Worm (Caenorhabditis elegans) whole organism, L4 larva: Measurements from ENCODE around the gene H12I13.6.

Source experiments
- F49E8.2 ChIP-seq: sonication (generic microtip); optimal IDR thresholded peaks from 2 replicates; lab custom pipeline; 2016; ENCODE audit warnings: missing compliant biosample characterization, mild to moderate bottlenecking, missing genetic modification characterization, borderline replicate concordance
- T26A8.4 ChIP-seq: fragments of 200-800 bp; sonication (Bioruptor generic); IDR thresholded peaks from 2 replicates; pipeline ENCODE4 v1.3.6; 2022; ENCODE audit warnings: missing genetic modification characterization, missing compliant biosample characterization
- Y48G9A.11 ChIP-seq: fragments of 200-800 bp; sonication (Bioruptor generic); IDR thresholded peaks from 2 replicates; pipeline ENCODE4 v1.3.6; 2022; ENCODE audit warnings: missing genetic modification reagents, missing genetic modification characterization, missing compliant biosample characterization
- aha-1 ChIP-seq: fragments of 150-350 bp; peaks from one replicate; lab custom pipeline; 2014; ENCODE audit warnings: missing biosample characterization, missing genetic modification characterization
- aly-2 ChIP-seq: sonication (generic microtip); optimal IDR thresholded peaks from 2 replicates; lab custom pipeline; 2018; ENCODE audit warnings: missing biosample characterization, missing genetic modification characterization
- arid-1 ChIP-seq: fragments of 200-800 bp; sonication (Bioruptor generic); conservative IDR thresholded peaks from 2 replicates; pipeline ENCODE4 v1.3.6; 2022; ENCODE audit warnings: missing genetic modification reagents, missing genetic modification characterization, missing compliant biosample characterization
- ctbp-1 ChIP-seq: fragments of 200-800 bp; sonication (Bioruptor generic); IDR thresholded peaks from 2 replicates; pipeline ENCODE4 v1.3.6; 2022; ENCODE audit warnings: missing genetic modification reagents, missing genetic modification characterization, missing compliant biosample characterization
- dmd-8 ChIP-seq: fragments of 200-800 bp; sonication (Bioruptor generic); IDR thresholded peaks from 2 replicates; pipeline ENCODE4 v1.3.6; 2022; ENCODE audit warnings: missing genetic modification characterization, missing compliant biosample characterization
- duxl-1 ChIP-seq: sonication (generic microtip); optimal IDR thresholded peaks from 2 replicates; lab custom pipeline; 2016; ENCODE audit warnings: mild to moderate bottlenecking, missing genetic modification characterization, moderate library complexity, missing compliant biosample characterization; ENCODE audit not compliant: poor library complexity
- dve-1 ChIP-seq: sonication (generic microtip); optimal IDR thresholded peaks from 2 replicates; lab custom pipeline; 2017; ENCODE audit warnings: antibody characterized with exemption, mild to moderate bottlenecking, missing genetic modification characterization, missing compliant biosample characterization; ENCODE audit not compliant: insufficient read depth
- egl-43 ChIP-seq: fragments of 200-800 bp; sonication (Bioruptor generic); IDR thresholded peaks from 2 replicates; pipeline ENCODE4 v1.3.6; 2022; ENCODE audit warnings: missing genetic modification reagents, missing genetic modification characterization, missing compliant biosample characterization
- lin-1 ChIP-seq: fragments of 200-800 bp; sonication (Bioruptor generic); IDR thresholded peaks from 2 replicates; pipeline ENCODE4 v1.3.6; 2022; ENCODE audit warnings: missing genetic modification reagents, missing genetic modification characterization, missing compliant biosample characterization
- lin-13 ChIP-seq: fragments of 150-350 bp; optimal IDR thresholded peaks from 2 replicates; lab custom pipeline; 2014; ENCODE audit warnings: missing biosample characterization, missing genetic modification reagents, missing genetic modification characterization
- lin-29 ChIP-seq: fragments of 200-800 bp; sonication (Bioruptor generic); IDR thresholded peaks from 2 replicates; pipeline ENCODE4 v1.3.6; 2022; ENCODE audit warnings: missing genetic modification reagents, missing genetic modification characterization, missing compliant biosample characterization
- lsy-2 ChIP-seq, 2 experiments: fragments of 150-350 bp in 1 of 2; sonication (generic microtip) in 1 of 2; optimal IDR thresholded peaks; 2 replicates each; lab custom pipeline; 2014 to 2017; ENCODE audit warnings: missing biosample characterization in 2 of 2, missing genetic modification characterization in 2 of 2
- madf-9 ChIP-seq: fragments of 200-800 bp; sonication (Bioruptor generic); conservative IDR thresholded peaks from 2 replicates; pipeline ENCODE4 v1.3.6; 2022; ENCODE audit warnings: missing genetic modification reagents, missing genetic modification characterization, missing compliant biosample characterization
- mes-2 ChIP-seq: sonication (generic microtip); optimal IDR thresholded peaks from 2 replicates; lab custom pipeline; 2016; ENCODE audit warnings: missing genotype, mild to moderate bottlenecking, missing genetic modification characterization, missing compliant biosample characterization; ENCODE audit not compliant: poor library complexity, severe bottlenecking
- nhr-102 ChIP-seq: sonication (generic microtip); optimal IDR thresholded peaks from 2 replicates; lab custom pipeline; 2016; ENCODE audit warnings: mild to moderate bottlenecking, missing genetic modification characterization, moderate library complexity, missing compliant biosample characterization
- nhr-111 ChIP-seq: fragments of 200-800 bp; sonication (Bioruptor generic); optimal IDR thresholded peaks from 2 replicates; lab custom pipeline; 2018; ENCODE audit warnings: mild to moderate bottlenecking, missing genetic modification characterization, missing compliant biosample characterization
- nhr-28 ChIP-seq: fragments of 150-350 bp; optimal IDR thresholded peaks from 2 replicates; lab custom pipeline; 2014; ENCODE audit warnings: missing biosample characterization, missing genetic modification characterization
- nhr-48 ChIP-seq: sonication (generic microtip); optimal IDR thresholded peaks from 2 replicates; lab custom pipeline; 2016; ENCODE audit warnings: mild to moderate bottlenecking, missing genetic modification characterization, missing compliant biosample characterization
- pqm-1 ChIP-seq: sonication (generic microtip); optimal IDR thresholded peaks from 2 replicates; lab custom pipeline; 2017; ENCODE audit warnings: missing biosample characterization, missing genetic modification characterization
- set-16 ChIP-seq: fragments of 200-800 bp; sonication (Bioruptor generic); IDR thresholded peaks from 2 replicates; pipeline ENCODE4 v1.3.6; 2022; ENCODE audit warnings: missing genetic modification reagents, missing genetic modification characterization, missing compliant biosample characterization
- unc-130 ChIP-seq: sonication (generic microtip); optimal IDR thresholded peaks from 2 replicates; lab custom pipeline; 2016; ENCODE audit warnings: missing genetic modification reagents, missing genetic modification characterization, missing compliant biosample characterization
- unc-62 ChIP-seq, 3 experiments: fragments of 150-350 bp in 1 of 3; sonication (generic microtip); optimal IDR thresholded peaks in 2 of 3; peaks in 1 of 3; 1 replicate in 1 of 3; 2 replicates in 2 of 3; lab custom pipeline; 2014 to 2017; ENCODE audit warnings: missing biosample characterization in 3 of 3, missing genetic modification characterization in 3 of 3, missing genetic modification reagents in 3 of 3, missing genotype in 1 of 3
- zfp-2 ChIP-seq: sonication (generic microtip); optimal IDR thresholded peaks from 2 replicates; lab custom pipeline; 2016; ENCODE audit warnings: mild to moderate bottlenecking, missing genetic modification characterization, missing compliant biosample characterization
- zip-11 ChIP-seq: fragments of 200-800 bp; sonication (Bioruptor generic); IDR thresholded peaks from 2 replicates; pipeline ENCODE4 v1.3.6; 2022; ENCODE audit warnings: missing genetic modification characterization, missing compliant biosample characterization
- zip-2 ChIP-seq: fragments of 150-350 bp; optimal IDR thresholded peaks from 2 replicates; lab custom pipeline; 2014; ENCODE audit warnings: missing biosample characterization, missing genetic modification characterization

Gene H12I13.6

DNA sequence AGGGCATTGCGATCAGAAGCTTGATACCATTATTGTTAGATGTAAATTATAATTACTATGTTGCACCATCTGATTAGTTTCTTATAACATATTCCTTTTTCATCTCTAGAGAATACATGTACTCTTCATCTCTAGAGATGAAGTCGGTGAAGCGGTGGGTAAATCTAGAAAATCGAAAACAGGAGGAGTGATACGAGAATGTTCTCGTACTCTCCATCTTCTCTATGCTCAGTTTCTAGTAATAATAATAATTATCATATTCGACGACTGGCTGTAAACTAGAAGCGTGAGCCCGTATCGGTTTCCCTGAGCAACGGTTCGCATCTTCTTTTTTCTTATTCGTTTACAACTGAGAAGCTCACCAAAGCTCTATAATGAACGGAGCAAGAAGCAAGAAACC lies 30.1 kb downstream of the H12I13.6 start:
- TF ChIP-seq aha-1 (peak; percentile 90), Y48G9A.11 (no peak)

DNA sequence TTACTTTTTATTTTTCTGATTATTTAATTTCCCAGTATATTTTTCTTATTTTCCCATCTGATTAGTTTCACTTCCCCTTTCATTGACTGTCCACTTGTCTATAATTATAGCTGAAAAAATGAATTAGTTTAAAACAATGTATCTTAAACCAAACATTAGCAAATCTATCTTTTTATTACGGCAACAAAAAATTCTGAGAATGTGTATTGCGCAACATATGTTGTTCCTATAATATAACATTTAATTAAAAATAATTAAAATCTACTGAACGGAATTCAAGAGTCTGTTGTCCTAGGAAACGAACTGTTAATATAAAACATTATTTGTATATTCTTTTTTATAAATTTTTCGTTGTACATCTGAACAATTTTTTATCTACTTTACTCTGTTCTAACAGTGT lies 32.3 kb downstream of the H12I13.6 start:
- TF ChIP-seq aly-2 (tag; lab: Kevin White, UChicago) (no peak), set-16 (GFP tag; lab: Robert Waterston, UW) (no peak), mes-2 (tag; lab: Kevin White, UChicago) (no peak), lin-13 (no peak), nhr-28 (tag; lab: Kevin White, UChicago) (no peak)

- TF ChIP-seq dve-1 (tag; lab: Kevin White, UChicago) (no peak), unc-130 (GFP tag; lab: Kevin White, UChicago) (peak; percentile 70), nhr-102 (tag; lab: Kevin White, UChicago) (no peak), nhr-111 (no peak), lin-29 (no peak), lsy-2 (tag; optimal IDR thresholded peaks at IDR 0.05; lab: Kevin White, UChicago) (peak in 1 of 2 experiments; percentile 4), zip-2 (no peak), zip-11 (no peak)
These were observed 35.5 kb downstream of the H12I13.6 start, which contains the start of gene heri-1 for ce11 chrII:6113187-6113586. TSS of gene heri-1 (minus strand) at chrII:6113194.

- TF ChIP-seq T26A8.4 (0 out of 2 replicates have a peak, but pooled peaks have one; percentile 25), dve-1 (tag; lab: Kevin White, UChicago) (no peak), ctbp-1 (GFP tag; lab: Robert Waterston, UW) (0 out of 2 replicates have a peak, but pooled peaks have one; percentile 23), lsy-2 (tag; optimal IDR thresholded peaks at IDR 0.05; lab: Kevin White, UChicago) (no peak), aha-1 (peak; percentile 17)
- TF ChIP-seq, all 104 proteins: peak for 3
These were observed 36.2 kb downstream of the H12I13.6 start for ce11 chrII:6113842-6114441.

DNA sequence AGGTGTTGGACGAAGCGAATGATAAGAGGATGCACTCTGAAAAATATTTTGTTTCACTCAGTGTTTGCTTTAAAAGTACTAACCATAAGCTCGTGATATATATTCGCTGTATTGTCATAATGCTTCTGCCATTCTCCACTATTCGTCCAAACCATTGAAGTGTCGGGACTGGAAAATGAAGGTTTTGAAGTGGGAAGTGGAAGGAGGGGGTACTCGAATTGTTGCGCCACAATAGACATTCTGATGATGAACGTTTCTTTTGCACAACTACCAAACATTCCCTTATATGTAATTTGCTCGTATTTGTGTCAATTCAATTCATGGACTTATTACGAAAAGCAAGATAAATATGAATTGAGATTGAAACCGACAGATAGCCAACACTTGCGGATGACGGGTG lies 37.6 kb downstream of the H12I13.6 start:
- no peak for TF ChIP-seq zfp-2 (tag; lab: Kevin White, UChicago)
- TF ChIP-seq unc-62 (GFP tag; optimal IDR thresholded peaks at IDR 0.05 in 1 of 2; lab: Kevin White, UChicago), result peak in 1 of 2 experiments; percentile 81
- TF ChIP-seq unc-62 (tag; optimal IDR thresholded peaks at IDR 0.05; lab: Kevin White, UChicago), result no peak
- TF ChIP-seq lin-1 (GFP tag; lab: Robert Waterston, UW), result no peak

DNA sequence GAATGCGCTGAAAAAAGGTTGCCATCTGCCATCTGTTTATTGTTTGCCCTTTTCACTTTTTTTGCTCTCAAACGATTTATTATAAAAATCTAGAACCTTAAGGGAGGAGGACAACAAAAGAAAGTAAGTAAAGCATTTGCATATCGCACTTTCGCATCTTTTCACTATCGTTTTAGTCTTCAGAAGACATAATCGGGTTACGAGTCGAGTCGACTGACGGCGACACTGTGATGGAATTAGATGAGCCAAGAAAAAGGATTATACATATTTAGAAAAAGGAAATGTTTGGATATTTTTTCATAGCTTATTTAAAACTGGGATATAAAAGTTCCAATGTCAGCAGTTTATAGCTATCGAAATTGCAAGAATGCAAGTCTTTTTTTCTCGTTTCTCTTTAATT lies 39.0 kb downstream of the H12I13.6 start:
- no peak for TF ChIP-seq lsy-2 (tag; optimal IDR thresholded peaks at IDR 0.05; lab: Kevin White, UChicago)
- peak; percentile 88 for TF ChIP-seq aha-1

DNA sequence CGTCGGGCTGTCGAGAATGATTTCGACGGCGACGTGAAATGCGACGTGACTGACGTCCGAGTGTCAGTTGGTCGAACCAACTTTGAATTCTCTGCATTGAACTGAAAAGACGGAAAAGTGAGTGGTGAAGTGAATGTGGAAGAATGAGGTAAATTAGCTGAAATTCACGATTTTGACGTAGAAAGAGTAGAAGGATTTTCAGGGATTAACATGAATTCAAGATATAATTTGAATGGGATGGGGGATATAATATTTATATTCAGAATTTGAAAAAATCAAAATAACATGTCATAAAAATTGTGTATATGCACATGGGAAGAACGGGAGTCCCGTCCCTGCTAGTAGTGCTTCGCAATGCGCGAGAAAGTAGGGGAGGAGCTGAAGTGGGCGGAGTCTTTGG lies 40.5 kb downstream of the H12I13.6 start, which contains the start of gene C29H12.6:
TSS of gene C29H12.6 (minus strand) at position 101 of the 400 bp plus-strand sequence.
- no peak for TF ChIP-seq madf-9 (GFP tag; lab: Robert Waterston, UW)
- no peak for TF ChIP-seq nhr-48 (tag; lab: Kevin White, UChicago)
- no peak for TF ChIP-seq F49E8.2 (tag; lab: Kevin White, UChicago)
- TF ChIP-seq duxl-1 (tag; lab: Kevin White, UChicago), result no peak
- no peak for TF ChIP-seq pqm-1 (tag; lab: Kevin White, UChicago)
- TF ChIP-seq arid-1 (GFP tag; lab: Robert Waterston, UW), result no peak
- no peak for TF ChIP-seq T26A8.4
- no peak for TF ChIP-seq egl-43 (GFP tag; lab: Robert Waterston, UW)
- no peak for TF ChIP-seq nhr-28 (tag; lab: Kevin White, UChicago)
- no peak for TF ChIP-seq dmd-8
- TF ChIP-seq zip-11, result no peak
